Worm (Caenorhabditis elegans) whole organism, late embryonic: ENCODE data around the gene spp-12.

Source experiments
- ama-1 ChIP-seq: fragments of 150-350 bp; optimal IDR thresholded peaks from 2 replicates; lab custom pipeline; 2014
- ceh-22 ChIP-seq: sonication (generic microtip); optimal IDR thresholded peaks from 2 replicates; lab custom pipeline; 2017; ENCODE audit warnings: missing biosample characterization, missing genetic modification characterization
- dmd-4 ChIP-seq: sonication (generic microtip); optimal IDR thresholded peaks from 2 replicates; lab custom pipeline; 2016; ENCODE audit warnings: borderline replicate concordance, missing genetic modification characterization, missing compliant biosample characterization
- dve-1 ChIP-seq: sonication (generic microtip); optimal IDR thresholded peaks from 2 replicates; lab custom pipeline; 2017; ENCODE audit warnings: antibody characterized with exemption, mild to moderate bottlenecking, missing genetic modification characterization, missing compliant biosample characterization
- elt-2 ChIP-seq: sonication (generic microtip); optimal IDR thresholded peaks from 2 replicates; lab custom pipeline; 2016; ENCODE audit warnings: missing genetic modification reagents, missing genetic modification characterization, missing compliant biosample characterization
- pag-3 ChIP-seq: sonication (generic microtip); optimal IDR thresholded peaks from 2 replicates; lab custom pipeline; 2016; ENCODE audit warnings: missing compliant biosample characterization, missing genetic modification characterization, borderline replicate concordance
- pha-4 ChIP-seq: fragments of 150-350 bp; optimal IDR thresholded peaks from 2 replicates; lab custom pipeline; 2018; ENCODE audit warnings: missing biosample characterization, missing genetic modification reagents, missing genetic modification characterization
- pqm-1 ChIP-seq: sonication (generic microtip); optimal IDR thresholded peaks from 2 replicates; lab custom pipeline; 2016; ENCODE audit warnings: missing genetic modification characterization, missing compliant biosample characterization
- tbx-2 ChIP-seq: sonication (generic microtip); optimal IDR thresholded peaks from 2 replicates; lab custom pipeline; 2016; ENCODE audit warnings: missing genetic modification characterization, missing compliant biosample characterization
- unc-42 ChIP-seq: sonication (generic microtip); optimal IDR thresholded peaks from 2 replicates; lab custom pipeline; 2016; ENCODE audit warnings: missing genotype, missing genetic modification characterization, missing compliant biosample characterization

DNA sequence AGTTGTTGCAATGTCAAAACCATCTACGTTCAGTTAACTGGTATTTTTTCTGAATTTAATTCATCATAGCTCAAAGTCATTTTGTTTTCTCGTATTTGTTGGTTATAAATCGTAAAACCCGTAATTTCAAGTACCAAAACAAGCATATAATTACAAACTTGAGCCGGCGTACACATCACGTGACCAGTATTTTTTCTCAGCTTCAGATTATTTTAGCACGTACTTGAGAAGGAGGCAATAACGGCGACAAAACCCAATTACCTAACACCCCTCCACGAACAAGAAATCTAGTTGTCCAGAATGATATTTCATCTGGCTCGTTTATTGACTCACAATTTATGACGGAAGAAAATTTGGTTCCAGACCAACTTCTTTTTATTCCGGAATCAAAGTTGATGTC is 30.7 kb upstream of the spp-12 start, which contains the start of gene srx-135:
- TF ChIP-seq pag-3 (no peak), pha-4 (tag; lab: Kevin White, UChicago) (no peak), ceh-22 (no peak), ama-1 (lab: Kevin White, UChicago) (no peak), pqm-1 (no peak), unc-42 (tag; lab: Kevin White, UChicago) (no peak), tbx-2 (tag; lab: Kevin White, UChicago) (no peak), dve-1 (tag; lab: Kevin White, UChicago) (no peak), elt-2 (no peak), dmd-4 (tag; lab: Kevin White, UChicago) (no peak)
